Fruit fly (Drosophila melanogaster) Kc167 (cell line): ENCODE measurements around the gene CG4404.

ENCODE experiments used
- Myc ChIP-seq: fragments of >200 bp; optimal IDR thresholded peaks from 2 replicates; lab custom pipeline; 2017; ENCODE audit warnings: missing external identifiers
- h ChIP-seq: fragments of >200 bp; optimal IDR thresholded peaks from 3 replicates; lab custom pipeline; 2018; ENCODE audit warnings: missing external identifiers
- insv ChIP-seq: fragments of >200 bp; optimal IDR thresholded peaks from 3 replicates; lab custom pipeline; 2018; ENCODE audit warnings: missing external identifiers
- psq ChIP-seq: fragments of >200 bp; optimal IDR thresholded peaks from 2 replicates; lab custom pipeline; 2017; ENCODE audit warnings: missing external identifiers
- ttk ChIP-seq: sonication (Bioruptor generic); optimal IDR thresholded peaks from 2 replicates; lab custom pipeline; 2017; ENCODE audit warnings: missing external identifiers

DNA sequence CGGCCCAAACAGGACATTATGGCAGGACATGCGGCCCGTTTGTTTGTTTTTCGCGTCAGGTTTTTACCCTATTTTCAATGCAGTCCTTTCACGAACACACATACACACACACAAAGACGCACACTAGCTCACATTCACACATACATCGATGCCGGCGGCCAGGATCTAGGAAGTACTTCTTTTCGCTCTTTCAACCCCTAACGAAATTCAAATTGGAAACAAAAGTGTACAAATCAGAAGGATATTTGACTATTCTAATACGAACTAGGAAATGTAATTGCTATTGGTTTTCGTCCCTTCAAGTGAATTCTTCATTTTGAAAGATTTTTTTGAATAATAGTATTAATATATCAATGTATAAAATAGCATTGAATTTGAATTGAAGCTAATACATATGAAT is 34.6 kb upstream of the CG4404 start:
- no peak for TF ChIP-seq Myc
- no peak for TF ChIP-seq insv (lab: Kevin White, UChicago)
- no peak for TF ChIP-seq ttk (lab: Kevin White, UChicago)
- no peak for TF ChIP-seq h (lab: Kevin White, UChicago)
- TF ChIP-seq psq = no peak
